Worm (Caenorhabditis elegans) whole organism, early embryonic: ENCODE results near the gene nstp-5.

Experiments used
- B0310.2 ChIP-seq: sonication (generic microtip); optimal IDR thresholded peaks from 2 replicates; lab custom pipeline; 2016; ENCODE audit warnings: mild to moderate bottlenecking, missing genetic modification characterization, missing compliant biosample characterization
- F13C5.2 ChIP-seq: sonication (generic microtip); optimal IDR thresholded peaks from 2 replicates; lab custom pipeline; 2017; ENCODE audit warnings: mild to moderate bottlenecking, missing genetic modification characterization, inconsistent platforms, missing compliant biosample characterization
- aly-1 ChIP-seq: sonication (generic microtip); optimal IDR thresholded peaks from 2 replicates; lab custom pipeline; 2016; ENCODE audit warnings: missing genetic modification characterization, missing compliant biosample characterization
- ama-1 ChIP-seq: fragments of 150-350 bp; optimal IDR thresholded peaks from 2 replicates; lab custom pipeline; 2014
- ceh-13 ChIP-seq: fragments of 200-800 bp; sonication (Bioruptor generic); optimal IDR thresholded peaks from 2 replicates; lab custom pipeline; 2018; ENCODE audit warnings: mild to moderate bottlenecking, missing genetic modification characterization, missing compliant biosample characterization
- ceh-36 ChIP-seq: sonication (generic microtip); optimal IDR thresholded peaks from 2 replicates; lab custom pipeline; 2016; ENCODE audit warnings: missing genetic modification characterization, inconsistent platforms, missing compliant biosample characterization
- ets-7 ChIP-seq: sonication (generic microtip); optimal IDR thresholded peaks from 2 replicates; lab custom pipeline; 2016; ENCODE audit warnings: missing genotype, missing genetic modification characterization, missing compliant biosample characterization
- flt-1 ChIP-seq: fragments of 200-800 bp; sonication (Bioruptor generic); IDR thresholded peaks from 2 replicates; pipeline ENCODE4 v1.3.6; 2022; ENCODE audit warnings: missing genetic modification characterization, missing compliant biosample characterization
- hmbx-1 ChIP-seq: sonication (generic microtip); optimal IDR thresholded peaks from 2 replicates; lab custom pipeline; 2016; ENCODE audit warnings: mild to moderate bottlenecking, missing genetic modification characterization, missing compliant biosample characterization
- hmg-4 ChIP-seq: fragments of 200-800 bp; sonication (Bioruptor generic); optimal IDR thresholded peaks from 2 replicates; lab custom pipeline; 2018; ENCODE audit warnings: mild to moderate bottlenecking, missing genetic modification characterization, missing compliant biosample characterization
- hnd-1 ChIP-seq: sonication (generic microtip); optimal IDR thresholded peaks from 2 replicates; lab custom pipeline; 2016; ENCODE audit warnings: missing genetic modification characterization, missing compliant biosample characterization
- pes-1 ChIP-seq: fragments of 200-800 bp; sonication (Bioruptor generic); IDR thresholded peaks from 2 replicates; pipeline ENCODE4 v1.3.6; 2022; ENCODE audit warnings: missing genetic modification reagents, missing genetic modification characterization, missing compliant biosample characterization
- scrt-1 ChIP-seq: fragments of 200-800 bp; sonication (Bioruptor generic); IDR thresholded peaks from 2 replicates; pipeline ENCODE4 v1.3.6; 2022; ENCODE audit warnings: missing genetic modification characterization, missing compliant biosample characterization
- sea-1 ChIP-seq: fragments of 200-800 bp; sonication (Bioruptor generic); conservative IDR thresholded peaks from 2 replicates; pipeline ENCODE4 v1.3.6; 2022; ENCODE audit warnings: missing genetic modification characterization, missing compliant biosample characterization
- tbx-11 ChIP-seq: fragments of 200-800 bp; sonication (Bioruptor generic); IDR thresholded peaks from 2 replicates; pipeline ENCODE4 v1.3.6; 2022; ENCODE audit warnings: missing genetic modification characterization, missing compliant biosample characterization
- tbx-37 ChIP-seq: fragments of 200-800 bp; sonication (Bioruptor generic); conservative IDR thresholded peaks from 2 replicates; pipeline ENCODE4 v1.3.6; 2022; ENCODE audit warnings: missing genetic modification reagents, missing genetic modification characterization, missing compliant biosample characterization
- tra-4 ChIP-seq: sonication (generic microtip); optimal IDR thresholded peaks from 2 replicates; lab custom pipeline; 2017; ENCODE audit warnings: missing genetic modification characterization, missing compliant biosample characterization

The nstp-5 gene

ce11 chrIV:12855248-12855647 lies at the start of gene nstp-5:
Gene nstp-5, plus strand, starts transcription at chrIV:12855548.
- TF ChIP-seq ceh-36 (tag; lab: Kevin White, UChicago): no peak
- no peak for TF ChIP-seq ets-7 (tag; lab: Kevin White, UChicago)
- TF ChIP-seq sea-1: no peak
- no peak for TF ChIP-seq ceh-13 (GFP tag; lab: Kevin White, UChicago)
- no peak for TF ChIP-seq tbx-11 (GFP tag; lab: Robert Waterston, UW)
- no peak for TF ChIP-seq pes-1 (GFP tag; lab: Robert Waterston, UW)
- TF ChIP-seq hnd-1: no peak

ce11 chrIV:12805595-12805994 lies 49.8 kb upstream of the nstp-5 start, which contains the start of gene F07C6.4:
Gene F07C6.4, plus strand, starts transcription at chrIV:12805924.
- no peak for TF ChIP-seq F13C5.2 (tag; lab: Kevin White, UChicago)
- TF ChIP-seq pes-1 (GFP tag; lab: Robert Waterston, UW): no peak

ce11 chrIV:12811554-12811953 lies 43.8 kb upstream of the nstp-5 start:
- TF ChIP-seq F13C5.2 (tag; lab: Kevin White, UChicago): no peak
- no peak for TF ChIP-seq ets-7 (tag; lab: Kevin White, UChicago)
- no peak for TF ChIP-seq sea-1
- no peak for TF ChIP-seq hmbx-1 (tag; lab: Kevin White, UChicago)
- TF ChIP-seq B0310.2 (tag; lab: Kevin White, UChicago): no peak
- TF ChIP-seq tbx-37 (GFP tag; lab: Robert Waterston, UW): no peak
- no peak for TF ChIP-seq ceh-36 (tag; lab: Kevin White, UChicago)
- TF ChIP-seq pes-1 (GFP tag; lab: Robert Waterston, UW): no peak
- no peak for TF ChIP-seq ceh-13 (GFP tag; lab: Kevin White, UChicago)
- no peak for TF ChIP-seq tra-4 (tag; lab: Kevin White, UChicago)
- no peak for TF ChIP-seq ama-1 (lab: Kevin White, UChicago)

ce11 chrIV:12813822-12814221 lies 41.5 kb upstream of the nstp-5 start:
- TF ChIP-seq ceh-13 (GFP tag; lab: Kevin White, UChicago) (no peak), ceh-36 (tag; lab: Kevin White, UChicago) (peak; percentile 65), flt-1 (GFP tag; lab: Robert Waterston, UW) (no peak)

- no peak for TF ChIP-seq tbx-37 (GFP tag; lab: Robert Waterston, UW)
- TF ChIP-seq ama-1 (lab: Kevin White, UChicago): no peak
- no peak for TF ChIP-seq hmbx-1 (tag; lab: Kevin White, UChicago)
- no peak for TF ChIP-seq scrt-1 (GFP tag; lab: Robert Waterston, UW)
- no peak for TF ChIP-seq F13C5.2 (tag; lab: Kevin White, UChicago)
- TF ChIP-seq ets-7 (tag; lab: Kevin White, UChicago): no peak
- TF ChIP-seq pes-1 (GFP tag; lab: Robert Waterston, UW): no peak
- TF ChIP-seq hmg-4 (GFP tag; lab: Kevin White, UChicago): no peak
- TF ChIP-seq ceh-36 (tag; lab: Kevin White, UChicago): no peak
- no peak for TF ChIP-seq ceh-13 (GFP tag; lab: Kevin White, UChicago)
- no peak for TF ChIP-seq sea-1
- TF ChIP-seq tbx-11 (GFP tag; lab: Robert Waterston, UW): no peak
- no peak for TF ChIP-seq aly-1 (tag; lab: Kevin White, UChicago)
- no peak for TF ChIP-seq B0310.2 (tag; lab: Kevin White, UChicago)
- TF ChIP-seq flt-1 (GFP tag; lab: Robert Waterston, UW): no peak
- no peak for TF ChIP-seq tra-4 (tag; lab: Kevin White, UChicago)
- no peak for TF ChIP-seq hnd-1
These were observed 38.7 kb upstream of the nstp-5 start for ce11 chrIV:12816636-12817035.

ce11 chrIV:12817539-12817938 lies 37.8 kb upstream of the nstp-5 start:
- TF ChIP-seq ets-7 (tag; lab: Kevin White, UChicago): no peak
- no peak for TF ChIP-seq pes-1 (GFP tag; lab: Robert Waterston, UW)
- TF ChIP-seq ama-1 (lab: Kevin White, UChicago): no peak
- TF ChIP-seq ceh-13 (GFP tag; lab: Kevin White, UChicago): no peak

ce11 chrIV:12825304-12825703 lies 30.0 kb upstream of the nstp-5 start, which contains the start of gene M02B1.4:
Gene M02B1.4, minus strand, starts transcription at chrIV:12825312.
- no peak for TF ChIP-seq ama-1 (lab: Kevin White, UChicago)
- TF ChIP-seq ceh-36 (tag; lab: Kevin White, UChicago): no peak
- TF ChIP-seq B0310.2 (tag; lab: Kevin White, UChicago): no peak
- TF ChIP-seq hmg-4 (GFP tag; lab: Kevin White, UChicago): no peak

ce11 chrIV:12830829-12831392 lies 24.4 kb upstream of the nstp-5 start:
- TF ChIP-seq F13C5.2 (tag; lab: Kevin White, UChicago) (no peak), tbx-11 (GFP tag; lab: Robert Waterston, UW) (no peak), B0310.2 (tag; lab: Kevin White, UChicago) (no peak), hnd-1 (no peak), ceh-13 (GFP tag; lab: Kevin White, UChicago) (no peak)
